Worm (Caenorhabditis elegans) whole organism, L3 larva: ENCODE data around the gene mlc-2.

Experiments
- ceh-82 ChIP-seq: fragments of 150-350 bp; optimal IDR thresholded peaks from 2 replicates; lab custom pipeline; 2014; ENCODE audit warnings: missing biosample characterization, missing genetic modification characterization
- egl-27 ChIP-seq: sonication (generic microtip); optimal IDR thresholded peaks from 4 replicates; lab custom pipeline; 2017; ENCODE audit warnings: missing biosample characterization, missing genetic modification reagents, missing genetic modification characterization
- elt-2 ChIP-seq: sonication (generic microtip); optimal IDR thresholded peaks from 2 replicates; lab custom pipeline; 2016; ENCODE audit warnings: missing genetic modification reagents, mild to moderate bottlenecking, missing genetic modification characterization, missing compliant biosample characterization
- nhr-237 ChIP-seq: fragments of 150-350 bp; optimal IDR thresholded peaks from 2 replicates; lab custom pipeline; 2014; ENCODE audit warnings: missing biosample characterization, missing genetic modification characterization
- snpc-4 ChIP-seq: fragments of 150-350 bp; optimal IDR thresholded peaks from 2 replicates; lab custom pipeline; 2014; ENCODE audit warnings: missing biosample characterization, missing genetic modification characterization

DNA sequence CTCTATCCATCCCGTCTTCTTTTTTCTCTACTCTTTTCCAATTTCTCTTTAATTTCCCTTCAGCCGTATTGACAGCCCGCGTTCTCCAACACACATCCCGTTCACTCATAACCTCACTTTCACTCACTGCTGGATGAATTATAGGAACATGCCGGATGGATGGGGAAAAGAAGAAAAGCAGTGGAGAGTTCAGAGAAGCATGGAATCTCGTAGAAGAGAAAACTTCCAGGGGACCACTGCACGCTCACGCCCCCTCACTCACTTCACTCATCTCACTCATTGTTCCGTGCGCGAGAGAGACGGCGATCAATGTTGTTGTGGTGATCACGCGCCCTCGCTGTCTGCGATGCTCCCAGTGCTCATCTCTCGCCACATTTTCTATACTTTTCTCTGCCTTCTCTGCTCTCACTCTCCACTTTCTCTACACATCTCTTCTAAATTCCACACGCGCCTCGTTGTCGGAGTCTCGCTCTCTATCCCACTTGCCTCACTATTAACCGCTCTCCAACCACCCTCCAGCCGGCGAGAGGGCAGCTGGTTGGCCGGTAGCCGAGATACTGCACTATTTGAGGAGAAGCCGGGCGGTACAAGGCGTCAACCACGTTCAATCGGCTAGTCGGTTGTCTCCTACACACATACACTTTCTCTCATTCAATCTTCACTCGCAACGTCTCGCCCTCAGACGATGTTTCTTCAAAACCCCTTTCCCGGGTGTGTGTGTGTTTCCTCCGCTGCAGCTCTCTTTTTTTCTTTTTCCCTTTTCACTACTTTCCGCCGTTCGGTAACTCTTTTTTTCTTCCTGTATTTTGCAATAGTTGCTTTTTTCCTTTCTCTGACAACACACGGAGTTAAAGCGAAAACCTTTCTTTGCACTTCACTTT, 23.5 kb upstream of the mlc-2 start:
- TF ChIP-seq nhr-237 (tag; lab: Kevin White, UChicago) (no peak), elt-2 (tag; lab: Kevin White, UChicago) (peak; percentile 84), snpc-4 (tag; lab: Kevin White, UChicago) (peak; percentile 62), egl-27 (tag; lab: Kevin White, UChicago) (peak; percentile 82), ceh-82 (tag; lab: Kevin White, UChicago) (no peak)
